Worm (Caenorhabditis elegans): ENCODE results near the gene M163.8.

DNA sequence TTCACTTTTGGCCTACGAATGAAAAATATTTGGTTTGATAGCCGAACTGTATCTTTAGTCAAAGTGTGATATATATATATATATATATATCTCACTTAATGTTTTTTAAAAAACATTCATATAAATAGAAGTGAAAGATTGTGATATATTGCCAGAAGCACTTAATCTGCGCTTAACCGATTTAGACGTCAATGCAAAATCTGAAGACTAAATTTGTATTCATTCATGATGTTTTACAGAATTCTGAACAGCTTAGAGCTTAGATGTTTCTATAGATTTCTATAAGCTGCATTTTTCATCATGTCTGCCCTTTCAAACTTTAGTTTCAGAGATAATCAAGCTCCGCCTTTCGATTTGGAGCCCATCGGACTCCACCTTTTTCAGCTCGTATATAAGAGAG lies 42.6 kb upstream of the M163.8 start, which contains the start of gene F23D12.3:
- no peak for TF ChIP-seq ceh-82 (tag; optimal IDR thresholded peaks at IDR 0.05)
- TF ChIP-seq alr-1 (tag; optimal IDR thresholded peaks at IDR 0.05), result no peak
- no peak for TF ChIP-seq nhr-237 (tag; optimal IDR thresholded peaks at IDR 0.05)
- no peak for TF ChIP-seq lin-11 (tag; optimal IDR thresholded peaks at IDR 0.05)
- no peak for TF ChIP-seq skn-1 (tag; optimal IDR thresholded peaks at IDR 0.05)
- no peak for TF ChIP-seq ama-1 (optimal IDR thresholded peaks at IDR 0.05)
- no peak for TF ChIP-seq lsy-2 (tag; optimal IDR thresholded peaks at IDR 0.05)
- TF ChIP-seq fos-1 (tag; optimal IDR thresholded peaks at IDR 0.05), result no peak
